Worm (Caenorhabditis elegans): ENCODE results near the gene C09G5.14.

DNA sequence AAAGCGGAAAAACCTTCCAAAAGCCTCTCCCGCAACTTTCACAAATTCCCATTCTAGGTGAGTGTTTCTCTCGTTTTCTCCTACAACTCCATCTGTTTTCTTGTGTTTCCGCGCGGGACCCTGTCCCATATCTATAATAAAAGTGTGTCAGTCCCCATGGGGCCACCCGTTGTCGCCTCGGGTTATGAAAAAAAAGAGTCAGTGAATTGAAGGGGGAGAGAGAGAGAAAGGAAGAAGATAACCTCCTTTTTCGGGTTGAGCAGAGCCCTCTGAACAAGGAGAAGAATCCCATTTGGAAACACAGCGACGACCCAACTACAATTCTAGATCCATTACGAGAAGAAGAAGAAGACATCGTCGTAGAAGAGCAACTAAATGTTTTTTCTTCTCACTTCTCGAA, 5.8 kb downstream of the C09G5.14 start, which contains the start of gene C09G5.13:
- TF ChIP-seq snpc-1.1 (tag; optimal IDR thresholded peaks at IDR 0.05; ENCODE audit: insufficient read depth) (no peak), B0035.1 (tag; optimal IDR thresholded peaks at IDR 0.05) (no peak), nfya-1 (tag; optimal IDR thresholded peaks at IDR 0.05; ENCODE audit: borderline replicate concordance, insufficient read depth) (no peak), Y79H2A.3 (GFP tag; conservative IDR thresholded peaks at IDR 0.05) (no peak), pha-4 (tag; optimal IDR thresholded peaks at IDR 0.05) (no peak), madf-3 (GFP tag; IDR thresholded peaks at IDR 0.05) (no peak), lin-35 (GFP tag; optimal IDR thresholded peaks at IDR 0.05) (no peak), efl-1 (GFP tag; optimal IDR thresholded peaks at IDR 0.05) (no peak), ama-1 (optimal IDR thresholded peaks at IDR 0.05) (no peak), ama-1 (GFP tag; optimal IDR thresholded peaks at IDR 0.05) (no peak), lin-40 (tag; optimal IDR thresholded peaks at IDR 0.05) (no peak), him-1 (tag; optimal IDR thresholded peaks at IDR 0.05) (no peak), snpc-4 (GFP tag; optimal IDR thresholded peaks at IDR 0.05) (no peak), snpc-4 (tag; optimal IDR thresholded peaks at IDR 0.05) (no peak), attf-6 (GFP tag; IDR thresholded peaks at IDR 0.05) (no peak), F22D6.2 (tag; optimal IDR thresholded peaks at IDR 0.05) (no peak)

Measured in whole organism, young adult.